Worm (Caenorhabditis elegans) whole organism, midembryonic: ENCODE measurements around the gene B0284.3.

Experiments used
- T22C8.4 ChIP-seq: fragments of 200-800 bp; sonication (Bioruptor generic); IDR thresholded peaks from 2 replicates; pipeline ENCODE4 v1.3.6; 2022; ENCODE audit warnings: missing genetic modification characterization, missing compliant biosample characterization
- cog-1 ChIP-seq: sonication (generic microtip); optimal IDR thresholded peaks from 2 replicates; lab custom pipeline; 2016; ENCODE audit warnings: missing genetic modification characterization, missing compliant biosample characterization
- flt-1 ChIP-seq: fragments of 200-800 bp; sonication (Bioruptor generic); IDR thresholded peaks from 2 replicates; pipeline ENCODE4 v1.3.6; 2022; ENCODE audit warnings: missing genetic modification characterization, missing compliant biosample characterization
- klf-2 ChIP-seq: fragments of 200-800 bp; sonication (Bioruptor generic); conservative IDR thresholded peaks from 2 replicates; pipeline ENCODE4 v1.3.6; 2022; ENCODE audit warnings: missing genetic modification reagents, missing genetic modification characterization, missing compliant biosample characterization
- med-1 ChIP-seq: sonication (generic microtip); optimal IDR thresholded peaks from 2 replicates; lab custom pipeline; 2017; ENCODE audit warnings: missing genetic modification characterization, mild to moderate bottlenecking, missing compliant biosample characterization, antibody characterized with exemption, missing genetic modification reagents; ENCODE audit not compliant: insufficient read depth
- ref-1 ChIP-seq: fragments of 200-800 bp; sonication (Bioruptor generic); conservative IDR thresholded peaks from 2 replicates; pipeline ENCODE4 v1.3.6; 2022; ENCODE audit warnings: missing genetic modification reagents, missing genetic modification characterization, missing compliant biosample characterization
- tab-1 ChIP-seq: fragments of 200-800 bp; sonication (Bioruptor generic); IDR thresholded peaks from 2 replicates; pipeline ENCODE4 v1.3.6; 2022; ENCODE audit warnings: missing genetic modification characterization, missing compliant biosample characterization
- ztf-23 ChIP-seq: fragments of 200-800 bp; sonication (Bioruptor generic); IDR thresholded peaks from 2 replicates; pipeline ENCODE4 v1.3.6; 2022; ENCODE audit warnings: missing genetic modification reagents, missing genetic modification characterization, missing compliant biosample characterization
- ztf-29 ChIP-seq: fragments of 200-800 bp; sonication (Bioruptor generic); IDR thresholded peaks from 2 replicates; pipeline ENCODE4 v1.3.6; 2022; ENCODE audit warnings: missing genetic modification reagents, missing genetic modification characterization, missing compliant biosample characterization

B0284.3 gene

DNA sequence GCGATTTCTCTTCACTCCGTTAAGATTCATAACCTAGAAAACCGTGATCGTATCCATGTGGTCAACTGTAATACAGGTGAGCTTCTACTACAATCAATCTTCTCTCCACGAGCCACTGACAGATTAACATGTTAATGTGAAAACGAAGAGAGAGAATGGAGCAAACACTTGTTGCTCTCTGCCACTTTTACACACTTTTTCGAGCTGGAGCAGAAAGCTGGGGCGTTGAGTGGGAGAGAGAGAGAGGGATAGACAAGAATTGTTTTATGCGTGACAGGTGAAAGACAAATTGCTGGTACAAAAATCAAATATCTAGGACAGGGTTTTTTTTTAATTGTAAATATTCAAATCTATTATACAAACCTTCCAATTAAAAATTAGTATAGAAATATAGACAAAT lies 21.3 kb downstream of the B0284.3 start:
- TF ChIP-seq cog-1 (tag; lab: Kevin White, UChicago), result no peak
- TF ChIP-seq flt-1 (GFP tag; lab: Robert Waterston, UW), result no peak
- no peak for TF ChIP-seq ztf-23 (GFP tag; lab: Robert Waterston, UW)
- TF ChIP-seq ref-1 (GFP tag; lab: Robert Waterston, UW), result no peak
- TF ChIP-seq T22C8.4, result no peak
- TF ChIP-seq tab-1 (GFP tag; lab: Robert Waterston, UW), result no peak

DNA sequence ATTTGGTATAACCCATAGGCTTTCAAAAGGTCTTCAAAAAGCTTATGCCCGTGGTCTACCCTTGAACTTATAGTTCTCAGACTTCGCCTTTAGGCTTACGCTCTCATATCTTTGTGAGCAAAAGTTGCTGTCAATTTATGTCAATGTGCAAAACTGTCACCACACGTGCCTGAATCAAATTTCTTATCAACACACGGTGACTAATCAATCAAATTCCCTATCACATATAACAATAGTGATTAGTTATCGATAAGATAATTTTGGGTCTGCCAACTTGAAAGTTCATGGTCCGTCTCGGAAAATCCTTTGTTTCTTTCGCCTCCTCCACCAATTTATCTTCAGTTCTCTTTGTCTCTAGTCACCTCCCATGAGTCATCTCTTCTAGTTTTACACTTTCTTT lies 22.2 kb downstream of the B0284.3 start:
- no peak for TF ChIP-seq flt-1 (GFP tag; lab: Robert Waterston, UW)
- TF ChIP-seq ztf-23 (GFP tag; lab: Robert Waterston, UW), result no peak

DNA sequence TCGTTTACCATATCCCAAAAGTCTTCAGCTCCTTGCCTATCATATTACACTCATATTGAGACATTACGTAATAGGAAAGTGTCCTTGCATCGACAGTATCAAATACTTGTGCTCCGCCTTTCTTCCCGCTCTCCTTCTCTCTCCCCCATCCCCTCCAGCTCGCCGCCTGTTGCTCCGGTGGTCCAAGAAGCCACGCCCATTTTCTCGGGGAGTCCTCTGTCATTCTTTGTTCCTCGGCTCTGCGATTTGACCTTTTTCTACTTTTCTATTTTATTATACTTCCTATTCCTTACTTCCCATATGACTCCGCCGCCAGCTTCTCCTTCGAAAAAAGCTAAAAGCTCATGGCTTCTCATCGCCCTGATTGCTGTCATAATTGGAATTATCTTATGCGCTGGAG lies 23.2 kb downstream of the B0284.3 start, which contains the start of gene mnp-1:
TSS of gene mnp-1 (plus strand) at position 211 of the 400 bp plus-strand sequence.
- TF ChIP-seq ref-1 (GFP tag; lab: Robert Waterston, UW) (no peak), med-1 (GFP tag; lab: Kevin White, UChicago) (no peak), ztf-29 (GFP tag; lab: Robert Waterston, UW) (no peak), T22C8.4 (no peak), cog-1 (tag; lab: Kevin White, UChicago) (no peak), flt-1 (GFP tag; lab: Robert Waterston, UW) (0 out of 2 replicates have a peak, but pooled peaks have one; percentile 44)

DNA sequence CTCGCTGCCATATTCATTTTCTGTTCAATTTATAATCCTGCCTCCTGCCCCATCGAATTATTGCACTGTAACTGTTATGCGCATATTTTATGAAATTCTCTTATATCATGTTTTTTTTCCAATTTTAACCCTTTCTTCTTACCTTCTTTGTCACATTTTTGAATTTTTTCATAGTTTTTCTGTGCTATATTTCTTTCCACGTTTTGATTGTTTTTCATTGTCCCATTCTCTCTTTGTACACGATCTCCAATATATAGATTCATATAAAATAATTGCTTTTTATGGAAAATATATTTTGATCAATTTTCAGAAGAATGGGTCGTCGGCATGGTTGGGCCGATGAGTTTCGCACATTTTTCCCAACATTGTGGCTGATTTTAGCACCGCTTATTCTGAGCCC lies 29.8 kb downstream of the B0284.3 start, which contains the start of gene B0285.6:
TSS of gene B0285.6 (plus strand) at position 301 of the 400 bp plus-strand sequence.
- TF ChIP-seq ztf-23 (GFP tag; lab: Robert Waterston, UW) (no peak), ztf-29 (GFP tag; lab: Robert Waterston, UW) (no peak), cog-1 (tag; lab: Kevin White, UChicago) (no peak), tab-1 (GFP tag; lab: Robert Waterston, UW) (no peak), T22C8.4 (no peak), klf-2 (no peak)

DNA sequence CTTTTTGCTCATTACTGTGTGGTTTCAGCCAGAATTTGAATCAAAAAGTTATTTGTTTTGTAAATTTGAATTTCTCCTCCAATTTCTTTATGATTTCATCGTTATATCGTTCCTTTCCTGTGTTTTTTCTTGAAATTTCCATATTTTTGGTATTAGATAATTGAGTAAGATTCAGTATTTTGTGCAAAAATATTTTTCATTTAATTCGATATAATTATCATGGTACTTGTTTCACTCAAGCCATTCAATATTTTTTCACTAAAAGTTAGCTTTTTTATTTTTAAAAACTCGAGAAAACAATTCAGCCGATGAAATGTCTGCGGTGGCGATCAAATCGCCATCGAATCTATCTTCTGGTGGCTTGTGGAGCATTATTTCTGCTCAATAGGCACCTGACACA lies 34.6 kb downstream of the B0284.3 start, which contains the start of gene hse-5:
TSS of gene hse-5 (plus strand) at position 301 of the 400 bp plus-strand sequence.
- TF ChIP-seq cog-1 (tag; lab: Kevin White, UChicago), result no peak
- TF ChIP-seq flt-1 (GFP tag; lab: Robert Waterston, UW), result no peak
- no peak for TF ChIP-seq ref-1 (GFP tag; lab: Robert Waterston, UW)
- no peak for TF ChIP-seq T22C8.4
- no peak for TF ChIP-seq med-1 (GFP tag; lab: Kevin White, UChicago)
- TF ChIP-seq ztf-29 (GFP tag; lab: Robert Waterston, UW), result no peak
- TF ChIP-seq klf-2, result no peak
- TF ChIP-seq tab-1 (GFP tag; lab: Robert Waterston, UW), result no peak

DNA sequence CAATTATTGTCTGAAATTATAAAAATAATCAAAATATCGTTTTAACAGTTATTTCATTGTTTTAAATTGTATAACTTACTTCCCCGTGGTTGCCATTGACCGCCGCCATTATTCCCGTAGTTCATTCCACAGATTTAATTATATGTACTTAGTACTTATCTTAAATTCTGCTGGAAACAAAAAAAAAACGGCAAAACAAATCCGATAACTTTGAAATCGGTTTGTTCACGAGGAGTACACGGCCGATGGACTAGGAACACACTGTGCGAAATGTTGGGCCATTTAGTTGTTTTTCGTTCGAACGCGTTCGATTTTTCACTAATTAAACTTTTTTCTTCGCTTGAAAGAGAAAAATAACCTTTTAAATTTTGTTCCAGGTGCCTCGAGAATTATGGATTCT lies 36.5 kb downstream of the B0284.3 start, which contains the start of the genes B0285.3 and lcmt-1:
TSS of gene B0285.3 (minus strand) at position 267 of the 400 bp plus-strand sequence.
TSS of gene lcmt-1 (plus strand) at position 377 of the 400 bp plus-strand sequence.
- TF ChIP-seq med-1 (GFP tag; lab: Kevin White, UChicago) (no peak), ref-1 (GFP tag; lab: Robert Waterston, UW) (no peak), flt-1 (GFP tag; lab: Robert Waterston, UW) (peak; percentile 40; the same call in 1 of the 2 replicates), cog-1 (tag; lab: Kevin White, UChicago) (no peak), ztf-23 (GFP tag; lab: Robert Waterston, UW) (0 out of 2 replicates have a peak, but pooled peaks have one; percentile 5), tab-1 (GFP tag; lab: Robert Waterston, UW) (no peak)

DNA sequence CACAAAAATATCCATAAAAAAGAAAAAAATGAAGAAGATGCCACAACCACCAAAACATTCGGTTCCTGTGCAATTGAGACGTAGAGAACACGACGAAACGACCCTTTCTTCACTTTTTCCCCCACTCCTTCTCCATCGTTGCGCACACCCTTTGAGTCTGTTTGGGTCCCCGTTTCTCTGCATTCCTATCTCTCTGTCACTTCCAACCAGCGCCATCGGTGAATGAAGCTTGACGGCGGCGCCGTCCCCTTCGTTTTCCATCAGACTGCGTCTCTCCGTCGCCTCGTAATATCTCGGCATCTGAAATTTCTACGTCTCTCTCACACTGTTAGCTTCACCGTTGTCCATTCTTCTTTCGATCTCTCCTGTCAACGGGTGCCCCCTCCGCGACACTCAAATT lies 44.0 kb downstream of the B0284.3 start:
- TF ChIP-seq cog-1 (tag; lab: Kevin White, UChicago) (no peak), T22C8.4 (no peak), tab-1 (GFP tag; lab: Robert Waterston, UW) (no peak), flt-1 (GFP tag; lab: Robert Waterston, UW) (no peak), klf-2 (no peak), ztf-23 (GFP tag; lab: Robert Waterston, UW) (no peak), ref-1 (GFP tag; lab: Robert Waterston, UW) (no peak), med-1 (GFP tag; lab: Kevin White, UChicago) (no peak), ztf-29 (GFP tag; lab: Robert Waterston, UW) (no peak)

DNA sequence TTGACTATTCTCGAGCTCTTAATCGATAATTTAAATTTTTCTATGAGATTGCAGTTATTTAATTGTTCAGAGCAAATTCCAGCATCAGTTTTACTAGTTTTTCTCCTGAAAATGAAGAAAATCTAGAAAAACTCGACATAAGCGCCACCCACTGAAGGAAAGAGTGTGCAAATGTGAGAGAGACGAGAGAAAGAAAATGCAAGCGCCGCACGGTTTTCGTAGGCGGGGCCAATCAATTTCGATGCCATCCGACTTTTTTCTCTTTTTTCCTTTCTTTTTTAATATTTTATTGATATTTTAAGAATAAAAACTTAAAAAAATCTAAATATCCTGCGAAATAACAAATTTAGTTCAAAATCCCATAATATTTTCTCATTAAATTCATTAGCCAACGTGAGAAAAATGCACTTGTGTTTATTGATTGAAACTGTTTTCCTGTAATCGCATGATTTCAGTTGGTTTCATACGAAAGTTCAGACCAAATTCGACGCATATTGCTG lies 47.0 kb downstream of the B0284.3 start, which contains the start of gene cdk-12:
TSS of gene cdk-12 (plus strand) at position 450 of the 500 bp plus-strand sequence.
- TF ChIP-seq klf-2, result no peak
- TF ChIP-seq med-1 (GFP tag; lab: Kevin White, UChicago), result no peak
- TF ChIP-seq flt-1 (GFP tag; lab: Robert Waterston, UW), result no peak
- TF ChIP-seq ztf-29 (GFP tag; lab: Robert Waterston, UW), result no peak
- TF ChIP-seq T22C8.4, result no peak
- no peak for TF ChIP-seq tab-1 (GFP tag; lab: Robert Waterston, UW)
- TF ChIP-seq cog-1 (tag; lab: Kevin White, UChicago), result no peak
- no peak for TF ChIP-seq ref-1 (GFP tag; lab: Robert Waterston, UW)
- TF ChIP-seq ztf-23 (GFP tag; lab: Robert Waterston, UW), result no peak

DNA sequence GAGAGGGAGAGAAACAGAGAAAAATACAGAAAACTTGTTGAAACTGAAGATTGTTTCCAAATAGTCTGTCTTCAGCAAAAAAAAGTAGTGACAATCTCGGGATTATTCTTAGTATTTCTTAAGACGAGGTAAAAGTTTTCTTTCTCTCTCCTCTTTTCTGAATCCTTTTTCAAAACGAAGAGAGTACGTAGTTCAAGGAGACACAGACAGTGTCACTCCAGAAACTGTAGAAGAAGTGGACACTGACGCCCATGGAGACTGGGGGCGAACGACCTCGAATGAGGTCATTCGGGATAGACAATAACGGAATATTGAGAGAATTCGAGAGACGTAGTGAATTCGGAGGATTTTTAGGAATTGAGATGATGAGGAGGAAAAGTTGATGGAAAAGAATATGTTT lies 48.6 kb downstream of the B0284.3 start, which contains the start of gene gly-6:
TSS of gene gly-6 (minus strand) at position 245 of the 400 bp plus-strand sequence.
- TF ChIP-seq tab-1 (GFP tag; lab: Robert Waterston, UW) (no peak), klf-2 (no peak), cog-1 (tag; lab: Kevin White, UChicago) (no peak), T22C8.4 (no peak), med-1 (GFP tag; lab: Kevin White, UChicago) (no peak), flt-1 (GFP tag; lab: Robert Waterston, UW) (no peak)
